Worm (Caenorhabditis elegans): ENCODE data around the gene gana-1.

gana-1 gene

DNA sequence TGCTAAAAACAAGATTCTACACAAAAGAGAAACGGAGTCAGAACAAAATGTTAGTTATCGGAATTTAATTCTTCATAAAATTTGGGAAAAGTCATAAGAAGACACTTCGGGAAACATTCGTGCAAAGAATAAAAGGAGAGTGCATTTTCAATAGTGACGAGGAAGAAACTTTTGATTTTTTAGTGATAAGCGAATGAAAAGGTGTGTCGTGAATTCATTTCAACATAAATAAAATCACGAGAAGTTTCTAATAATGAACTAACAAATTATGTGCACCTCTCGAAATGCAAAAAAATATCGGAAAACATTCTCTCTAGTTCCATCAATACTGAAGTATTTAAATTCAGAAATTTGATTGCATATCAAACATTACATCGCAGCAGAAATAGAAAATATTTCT, 11.1 kb upstream of the gana-1 start:
- no peak for TF ChIP-seq atf-7 (tag; optimal IDR thresholded peaks at IDR 0.05)
- peak; percentile 37 for TF ChIP-seq F23B12.7 (tag; optimal IDR thresholded peaks at IDR 0.05; ENCODE audit: insufficient read depth)
- TF ChIP-seq F57C9.4 (tag; optimal IDR thresholded peaks at IDR 0.05), result no peak
- TF ChIP-seq Y53G8AR.9 (GFP tag; conservative IDR thresholded peaks at IDR 0.05), result no peak
- TF ChIP-seq T26A5.8 (tag; optimal IDR thresholded peaks at IDR 0.05), result no peak
- TF ChIP-seq zfh-2 (GFP tag; conservative IDR thresholded peaks at IDR 0.05), result no peak
- no peak for TF ChIP-seq ceh-27 (GFP tag; optimal IDR thresholded peaks at IDR 0.05)
- no peak for TF ChIP-seq madf-6 (GFP tag; IDR thresholded peaks at IDR 0.05)
- TF ChIP-seq ceh-40 (GFP tag; IDR thresholded peaks at IDR 0.05), result no peak
- no peak for TF ChIP-seq rcor-1 (GFP tag; IDR thresholded peaks at IDR 0.05)
- TF ChIP-seq F37B4.10 (GFP tag; IDR thresholded peaks at IDR 0.05), result no peak
- no peak for TF ChIP-seq hsf-1 (GFP tag; IDR thresholded peaks at IDR 0.05)
- TF ChIP-seq hlh-12 (tag; optimal IDR thresholded peaks at IDR 0.05), result no peak
- TF ChIP-seq nhr-80 (tag; optimal IDR thresholded peaks at IDR 0.05), result peak; percentile 75
- no peak for TF ChIP-seq B0336.3 (GFP tag; IDR thresholded peaks at IDR 0.05)
- TF ChIP-seq zim-3 (tag; optimal IDR thresholded peaks at IDR 0.05), result no peak

ce11 chrV:12080274-12080673, 6.8 kb upstream of the gana-1 start, which contains the start of gene R07B7.9:
R07B7.9 (minus strand) TSS chrV:12080374.
- TF ChIP-seq atf-7 (tag; optimal IDR thresholded peaks at IDR 0.05), result no peak
- TF ChIP-seq attf-6 (GFP tag; IDR thresholded peaks at IDR 0.05), result no peak
- no peak for TF ChIP-seq madf-3 (GFP tag; IDR thresholded peaks at IDR 0.05)
- no peak for TF ChIP-seq nhr-120 (GFP tag; IDR thresholded peaks at IDR 0.05)
- no peak for TF ChIP-seq mel-28 (tag; optimal IDR thresholded peaks at IDR 0.05; ENCODE audit: borderline replicate concordance)
- TF ChIP-seq bed-2 (GFP tag; IDR thresholded peaks at IDR 0.05), result no peak
- TF ChIP-seq lag-1 (GFP tag; IDR thresholded peaks at IDR 0.05), result no peak
- no peak for TF ChIP-seq dpl-1 (GFP tag; optimal IDR thresholded peaks at IDR 0.05)
- TF ChIP-seq aptf-3 (GFP tag; IDR thresholded peaks at IDR 0.05), result no peak
- TF ChIP-seq F55B11.4 (tag; optimal IDR thresholded peaks at IDR 0.05; ENCODE audit: borderline replicate concordance, insufficient read depth), result no peak
- no peak for TF ChIP-seq bed-1 (GFP tag; IDR thresholded peaks at IDR 0.05)
- TF ChIP-seq tlf-1 (GFP tag; optimal IDR thresholded peaks at IDR 0.05), result no peak
- TF ChIP-seq hmg-1.2 (GFP tag; IDR thresholded peaks at IDR 0.05), result no peak
- TF ChIP-seq ama-1 (optimal IDR thresholded peaks at IDR 0.05), result no peak
- no peak for TF ChIP-seq ama-1 (GFP tag; optimal IDR thresholded peaks at IDR 0.05)
- no peak for TF ChIP-seq tbx-9 (tag; optimal IDR thresholded peaks at IDR 0.05; ENCODE audit: borderline replicate concordance)
- no peak for TF ChIP-seq unc-130 (GFP tag; optimal IDR thresholded peaks at IDR 0.05)
- TF ChIP-seq F10E7.11 (tag; optimal IDR thresholded peaks at IDR 0.05), result no peak

- TF ChIP-seq aptf-2 (GFP tag; conservative IDR thresholded peaks at IDR 0.05) (no peak), chd-7 (tag; optimal IDR thresholded peaks at IDR 0.05) (no peak), hmg-1.2 (GFP tag; IDR thresholded peaks at IDR 0.05) (peak; percentile 75; the same call in 1 of the 2 replicates), ztf-25 (GFP tag; IDR thresholded peaks at IDR 0.05) (no peak), Y53F4B.3 (GFP tag; IDR thresholded peaks at IDR 0.05) (no peak), bed-2 (GFP tag; IDR thresholded peaks at IDR 0.05) (no peak), lir-1 (GFP tag; conservative IDR thresholded peaks at IDR 0.05) (no peak)
These were observed 4.1 kb upstream of the gana-1 start, which contains the start of gene R07B7.10 for ce11 chrV:12082932-12083331. R07B7.10 (plus strand) TSS chrV:12083216.

Measured in whole organism, young adult.